Fruit fly (Drosophila melanogaster): ENCODE results near the gene Rpn12R.

The Rpn12R gene

DNA sequence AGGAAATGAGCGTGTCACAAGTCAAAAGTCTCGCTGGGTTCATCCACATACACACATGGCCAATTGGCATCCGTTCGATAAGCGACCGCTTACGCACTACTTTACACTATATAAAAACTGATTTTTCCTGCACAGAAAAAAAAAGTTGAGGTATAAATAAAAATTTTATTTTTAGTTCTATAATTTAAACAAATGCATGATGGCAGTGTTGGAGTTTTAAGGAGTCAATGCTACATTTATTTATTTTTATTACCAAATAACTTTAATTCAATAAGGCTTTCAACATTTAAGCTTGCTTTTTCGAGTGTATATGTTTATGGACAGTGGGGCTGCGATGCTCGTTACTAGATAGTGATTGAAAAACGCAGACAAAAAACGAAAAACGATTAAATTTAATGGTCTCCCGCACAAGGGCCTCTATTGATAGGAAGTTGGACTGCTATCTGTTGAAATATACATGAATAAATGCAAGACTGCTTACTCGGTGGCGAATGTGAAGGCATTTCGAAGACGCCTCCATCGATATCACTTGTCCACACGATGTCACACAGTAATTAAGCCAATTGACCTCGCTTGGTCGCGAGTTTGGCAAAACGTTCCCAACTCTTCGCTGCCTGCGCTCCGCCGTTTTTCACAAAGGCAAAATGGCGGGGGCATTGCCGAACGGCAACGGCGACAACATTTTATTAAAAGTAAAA lies 30.6 kb downstream of the Rpn12R start (continued):
- peak; percentile 65 for TF ChIP-seq CG6813 (GFP tag; optimal IDR thresholded peaks at IDR 0.05)
- TF ChIP-seq Doc3 (GFP tag; IDR thresholded peaks at IDR 0.05; ENCODE audit: partially characterized antibody) = no peak
- TF ChIP-seq Oli (tag; optimal IDR thresholded peaks at IDR 0.05) = peak; percentile 81
- TF ChIP-seq wor (GFP tag; IDR thresholded peaks at IDR 0.05) = peak; percentile 61
- peak; percentile 76 for TF ChIP-seq CG10147 (GFP tag; optimal IDR thresholded peaks at IDR 0.05)
- TF ChIP-seq Bdp1 (GFP tag; optimal IDR thresholded peaks at IDR 0.05) = peak; percentile 32
- no peak for TF ChIP-seq HLH54F (GFP tag; optimal IDR thresholded peaks at IDR 0.05)
- no peak for TF ChIP-seq Ets97D (GFP tag; optimal IDR thresholded peaks at IDR 0.05)
- TF ChIP-seq CG9727 (GFP tag; optimal IDR thresholded peaks at IDR 0.05) = peak; percentile 81
- TF ChIP-seq br (optimal IDR thresholded peaks at IDR 0.05) = no peak
- peak; percentile 4 for TF ChIP-seq D19B (GFP tag; optimal IDR thresholded peaks at IDR 0.05)
- no peak for TF ChIP-seq disco-r (GFP tag; optimal IDR thresholded peaks at IDR 0.05)
- TF ChIP-seq CG13123 (GFP tag; optimal IDR thresholded peaks at IDR 0.05) = peak; percentile 13
- TF ChIP-seq slou (GFP tag; optimal IDR thresholded peaks at IDR 0.05) = peak; percentile 25
- peak; percentile 7 for TF ChIP-seq CG10543 (GFP tag; optimal IDR thresholded peaks at IDR 0.05)
- no peak for TF ChIP-seq CG17186 (GFP tag; optimal IDR thresholded peaks at IDR 0.05)
- TF ChIP-seq CG8924 (tag; optimal IDR thresholded peaks at IDR 0.05) = peak; percentile 89
- TF ChIP-seq CG12219 (GFP tag; optimal IDR thresholded peaks at IDR 0.05) = peak; percentile 54
- peak; percentile 15 for TF ChIP-seq jumu (GFP tag; optimal IDR thresholded peaks at IDR 0.05)
- TF ChIP-seq CG17359 (tag; optimal IDR thresholded peaks at IDR 0.05) = peak; percentile 85
- TF ChIP-seq hbn (GFP tag; IDR thresholded peaks at IDR 0.05; ENCODE audit: partially characterized antibody) = no peak
- TF ChIP-seq h (optimal IDR thresholded peaks at IDR 0.05) = no peak
- TF ChIP-seq CG32767 (GFP tag; IDR thresholded peaks at IDR 0.05) = peak; percentile 65; the same call in 1 of the 2 replicates
- peak; percentile 55 for TF ChIP-seq nom (GFP tag; optimal IDR thresholded peaks at IDR 0.05)
- TF ChIP-seq mirr (GFP tag; optimal IDR thresholded peaks at IDR 0.05) = peak; percentile 5
- TF ChIP-seq CG4328 (GFP tag; optimal IDR thresholded peaks at IDR 0.05) = peak; percentile 52
- TF ChIP-seq gt (GFP tag; IDR thresholded peaks at IDR 0.05) = no peak
- peak; percentile 41 for TF ChIP-seq CG12071 (GFP tag; optimal IDR thresholded peaks at IDR 0.05)
- TF ChIP-seq CG31365 (tag; optimal IDR thresholded peaks at IDR 0.05) = no peak
- no peak for TF ChIP-seq cad (GFP tag; optimal IDR thresholded peaks at IDR 0.05)
- TF ChIP-seq cwo (GFP tag; optimal IDR thresholded peaks at IDR 0.05) = peak; percentile 67
- TF ChIP-seq fd102C (GFP tag; optimal IDR thresholded peaks at IDR 0.05) = peak; percentile 42
- peak; percentile 77 for TF ChIP-seq CG17385 (GFP tag; optimal IDR thresholded peaks at IDR 0.05)
- peak; percentile 58 for TF ChIP-seq odd (GFP tag; optimal IDR thresholded peaks at IDR 0.05)
- TF ChIP-seq org-1 (GFP tag; optimal IDR thresholded peaks at IDR 0.05) = peak; percentile 62
- TF ChIP-seq pzg (GFP tag; optimal IDR thresholded peaks at IDR 0.05) = no peak
- TF ChIP-seq CG16813 (GFP tag; IDR thresholded peaks at IDR 0.05; ENCODE audit: partially characterized antibody) = no peak
- peak; percentile 33 for TF ChIP-seq Lhr (GFP tag; optimal IDR thresholded peaks at IDR 0.05)
- TF ChIP-seq Nf-YC (tag; optimal IDR thresholded peaks at IDR 0.05) = peak; percentile 57
- peak; percentile 50 for TF ChIP-seq CG30431 (GFP tag; optimal IDR thresholded peaks at IDR 0.05)
- peak; percentile 85 for TF ChIP-seq Blimp-1 (GFP tag; optimal IDR thresholded peaks at IDR 0.05)
- TF ChIP-seq CG10959 (GFP tag; IDR thresholded peaks at IDR 0.05) = peak; percentile 80
- no peak for TF ChIP-seq fru (optimal IDR thresholded peaks at IDR 0.05)
- TF ChIP-seq tio (GFP tag; optimal IDR thresholded peaks at IDR 0.05) = peak; percentile 48
- TF ChIP-seq danr (GFP tag; IDR thresholded peaks at IDR 0.05) = peak; percentile 39; the same call in 1 of the 2 replicates
- TF ChIP-seq Side (GFP tag; optimal IDR thresholded peaks at IDR 0.05) = peak; percentile 23
- TF ChIP-seq Atf3 (GFP tag; optimal IDR thresholded peaks at IDR 0.05) = no peak
- TF ChIP-seq dm (GFP tag; optimal IDR thresholded peaks at IDR 0.05) = no peak
- peak; percentile 28; the same call in 1 of the 2 replicates for TF ChIP-seq CG9215 (GFP tag; IDR thresholded peaks at IDR 0.05)
- TF ChIP-seq CG1233 (GFP tag; optimal IDR thresholded peaks at IDR 0.05) = peak; percentile 74
